Worm (Caenorhabditis elegans): Measurements from ENCODE around the gene frpr-11.

Gene frpr-11

ce11 chrV:8949873-8950272, 42.9 kb downstream of the frpr-11 start:
- 0 out of 2 replicates have a peak, but pooled peaks have one; percentile 20 for TF ChIP-seq madf-9 (GFP tag; conservative IDR thresholded peaks at IDR 0.05)
- no peak for TF ChIP-seq zfp-3 (GFP tag; conservative IDR thresholded peaks at IDR 0.05)
- peak in 1 of 2 experiments; percentile 95 for TF ChIP-seq unc-62 (GFP tag; optimal IDR thresholded peaks at IDR 0.05 in 1 of 2)
- no peak for TF ChIP-seq unc-62 (tag; optimal IDR thresholded peaks at IDR 0.05)
- TF ChIP-seq php-3 (GFP tag; IDR thresholded peaks at IDR 0.05): 0 out of 2 replicates have a peak, but pooled peaks have one; percentile 17

- TF ChIP-seq snpc-1.2 (GFP tag; IDR thresholded peaks at IDR 0.05) (0 out of 2 replicates have a peak, but pooled peaks have one; percentile 29), mep-1 (tag; optimal IDR thresholded peaks at IDR 0.05) (no peak), hlh-30 (tag; optimal IDR thresholded peaks at IDR 0.05; ENCODE audit: insufficient read depth) (peak; percentile 26), T20F7.1 (GFP tag; optimal IDR thresholded peaks at IDR 0.05) (no peak), unc-62 (GFP tag; optimal IDR thresholded peaks at IDR 0.05 in 1 of 2) (peak in 1 of 2 experiments; percentile 16), unc-62 (tag; optimal IDR thresholded peaks at IDR 0.05) (no peak), nhr-25 (tag; optimal IDR thresholded peaks at IDR 0.05; ENCODE audit: borderline replicate concordance, insufficient read depth) (peak; percentile 69), zag-1 (tag; optimal IDR thresholded peaks at IDR 0.05) (no peak)
These were observed 49.5 kb downstream of the frpr-11 start, which contains the start of gene ttc-17 for ce11 chrV:8956387-8957095. ttc-17 (plus strand) TSS chrV:8957045.

Measured in whole organism, L4 larva.